Fruit fly (Drosophila melanogaster): ENCODE measurements around the gene Pde9.

Pde9 gene

DNA sequence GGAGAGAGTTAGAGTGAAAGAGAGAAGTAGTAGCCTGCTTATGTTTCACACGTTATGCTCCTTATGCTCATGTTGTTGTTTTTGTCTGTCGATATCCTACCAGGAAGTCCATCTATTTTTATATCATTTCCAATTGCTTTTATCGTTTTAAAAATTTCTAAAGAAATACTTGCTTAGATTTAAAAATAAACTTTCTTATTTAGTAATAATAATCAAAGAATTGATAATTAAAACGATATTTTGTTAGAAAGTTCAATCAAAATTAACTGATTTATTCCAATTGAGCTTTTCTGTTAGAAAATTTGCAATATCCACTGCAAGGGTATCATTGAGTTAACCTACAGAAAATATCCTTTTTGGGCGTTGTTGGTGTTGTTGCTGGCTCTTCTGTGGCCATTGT is 27.3 kb downstream of the Pde9 start:
- TF ChIP-seq noc (tag; optimal IDR thresholded peaks at IDR 0.05), result no peak

DNA sequence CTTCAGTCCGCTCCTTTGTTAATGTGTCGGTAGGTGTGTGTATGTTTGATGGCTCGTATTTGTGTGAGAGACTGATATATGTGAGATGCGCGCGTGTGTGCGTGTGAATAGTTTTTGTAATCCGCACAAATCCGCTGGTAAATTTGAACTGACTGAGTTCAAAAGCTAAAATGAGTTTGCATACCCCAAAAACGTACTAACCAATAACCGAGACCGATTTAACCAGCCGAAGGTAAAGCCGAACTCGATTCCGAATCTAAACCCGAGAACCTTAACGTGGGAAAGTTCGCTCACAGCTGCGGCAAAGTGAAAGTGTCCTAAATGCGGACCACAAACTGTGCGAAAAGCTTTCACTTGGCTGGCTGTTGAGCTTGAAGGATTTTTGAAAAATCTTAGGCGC is 28.5 kb downstream of the Pde9 start:
- TF ChIP-seq noc (tag; optimal IDR thresholded peaks at IDR 0.05), result no peak

DNA sequence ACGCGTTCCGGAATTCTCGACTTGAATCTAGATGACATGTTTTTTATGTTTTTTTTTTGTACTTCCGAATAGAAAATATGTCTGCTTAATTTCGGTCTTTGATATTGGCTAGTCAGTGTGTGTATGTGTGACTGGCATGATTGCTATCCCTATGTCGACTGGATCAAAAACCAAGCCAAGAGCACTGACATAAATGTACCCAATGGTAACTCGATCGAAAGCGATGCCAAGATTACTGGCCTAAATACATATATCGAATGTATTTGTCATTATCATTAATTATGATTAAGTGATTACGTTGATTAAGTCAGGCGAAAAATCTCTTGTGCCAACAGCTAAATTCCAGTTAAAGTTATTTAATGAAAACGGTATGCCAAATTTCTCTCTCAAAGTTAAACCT is 39.5 kb downstream of the Pde9 start, which contains the start of gene CG4661:
Gene CG4661, minus strand, starts transcription at position 101 of the 400 bp plus-strand sequence.
- TF ChIP-seq noc (tag; optimal IDR thresholded peaks at IDR 0.05), result no peak

DNA sequence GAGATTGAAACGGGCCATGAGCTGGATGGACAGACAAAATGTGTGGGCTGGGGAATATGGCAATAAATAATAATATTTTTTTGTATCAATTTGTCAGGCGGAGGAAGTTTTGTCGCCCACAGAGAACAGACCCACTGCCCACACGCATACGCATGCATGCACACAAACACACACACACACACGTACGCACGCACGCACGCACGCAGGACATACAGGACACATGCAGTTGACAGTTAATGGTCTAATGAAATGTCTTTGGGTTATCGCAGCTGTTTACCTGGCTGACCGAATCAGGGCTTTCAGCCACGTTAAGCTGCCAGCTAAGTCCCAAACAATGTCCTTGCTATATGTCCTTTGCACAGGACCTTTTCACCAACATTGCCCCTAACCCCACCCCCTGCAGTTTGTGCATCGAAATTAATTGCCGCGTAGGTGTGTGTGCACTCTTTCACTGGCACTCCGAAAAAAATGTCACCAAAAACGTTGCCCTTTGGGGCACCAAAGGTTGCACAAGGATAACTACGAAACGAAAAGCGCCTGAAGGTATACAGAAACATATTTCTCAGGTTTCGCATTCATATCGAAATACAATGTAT is 55.2 kb downstream of the Pde9 start:
- no peak for TF ChIP-seq noc (tag; optimal IDR thresholded peaks at IDR 0.05)

DNA sequence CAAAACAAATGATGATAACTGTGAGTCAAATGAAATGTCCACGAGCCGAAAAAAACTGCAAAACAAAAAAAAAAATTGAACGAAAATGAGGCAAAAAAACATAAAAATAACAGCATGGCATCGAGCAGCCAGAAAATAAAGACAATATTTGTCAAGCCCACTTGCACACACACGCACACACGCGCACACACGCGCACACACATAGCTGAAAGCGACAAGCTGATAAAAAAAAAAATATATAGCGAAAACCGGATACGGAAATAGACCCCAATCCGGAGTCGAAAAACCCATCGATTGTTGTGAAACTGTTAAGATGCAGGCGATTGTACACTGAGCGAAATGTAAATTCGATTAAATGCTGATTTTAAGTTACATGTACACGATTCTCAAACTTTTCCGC is 57.1 kb downstream of the Pde9 start:
- TF ChIP-seq noc (tag; optimal IDR thresholded peaks at IDR 0.05), result no peak

DNA sequence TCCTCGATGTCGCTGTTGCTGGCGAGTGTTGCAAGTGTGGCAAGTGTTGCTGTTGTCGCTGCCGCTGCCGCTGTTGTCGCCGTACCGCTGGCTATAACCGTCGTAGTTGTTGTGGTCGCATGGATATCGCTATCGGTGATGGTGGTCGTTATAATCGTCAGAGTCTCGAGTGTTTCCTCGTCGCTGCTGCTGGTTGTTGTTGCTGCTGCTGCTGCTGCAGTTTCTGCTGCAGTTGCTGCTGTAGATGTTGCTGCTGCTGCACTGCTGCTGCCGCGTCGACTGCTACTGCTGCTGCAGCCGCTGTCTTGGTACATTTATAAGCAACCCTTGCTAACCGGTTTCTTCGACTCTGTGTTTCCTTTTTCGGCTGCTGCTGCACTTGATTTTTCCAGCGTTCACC is 65.8 kb downstream of the Pde9 start:
- TF ChIP-seq noc (tag; optimal IDR thresholded peaks at IDR 0.05), result no peak

DNA sequence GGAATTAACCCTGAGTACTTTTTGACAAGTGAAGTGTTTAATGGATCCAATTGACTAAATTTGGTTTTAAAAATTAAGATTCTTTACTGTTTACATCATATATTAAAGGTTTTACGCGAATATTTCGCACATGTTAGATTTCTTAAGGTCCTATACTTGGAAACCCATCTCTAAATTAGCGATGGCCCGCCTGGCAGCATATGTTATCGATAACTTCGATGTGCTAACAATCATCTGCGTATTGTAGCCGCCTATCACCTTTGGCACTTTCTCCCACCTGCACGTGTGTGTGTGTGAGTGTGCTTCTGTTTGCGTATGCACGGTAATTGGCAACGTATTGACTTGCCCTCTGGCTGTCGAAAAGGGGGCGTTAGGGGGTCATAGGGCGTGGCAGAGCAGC is 75.6 kb downstream of the Pde9 start:
- TF ChIP-seq noc (tag; optimal IDR thresholded peaks at IDR 0.05), result no peak

DNA sequence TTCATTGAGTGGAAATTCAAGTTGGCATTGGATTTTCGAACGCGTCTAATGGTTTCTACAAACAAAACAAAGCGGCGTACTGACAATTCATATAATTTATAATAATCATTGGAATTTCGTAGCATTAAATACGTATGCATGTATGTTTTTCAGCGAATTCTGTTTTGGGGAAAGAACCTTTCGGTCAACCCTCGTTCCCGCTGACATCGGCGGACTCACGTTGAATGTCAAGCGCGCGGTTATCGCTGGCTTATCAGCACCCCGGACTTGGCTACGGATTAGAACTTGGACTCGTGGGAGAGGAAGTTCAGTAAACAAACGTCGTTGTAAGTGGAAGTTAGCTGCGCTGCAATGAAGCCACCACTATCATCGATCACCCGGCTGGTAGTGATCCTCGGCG is 95.8 kb downstream of the Pde9 start, which contains the start of gene Nep6:
Gene Nep6, plus strand, starts transcription at position 305 of the 400 bp plus-strand sequence.
- TF ChIP-seq noc (tag; optimal IDR thresholded peaks at IDR 0.05), result no peak

DNA sequence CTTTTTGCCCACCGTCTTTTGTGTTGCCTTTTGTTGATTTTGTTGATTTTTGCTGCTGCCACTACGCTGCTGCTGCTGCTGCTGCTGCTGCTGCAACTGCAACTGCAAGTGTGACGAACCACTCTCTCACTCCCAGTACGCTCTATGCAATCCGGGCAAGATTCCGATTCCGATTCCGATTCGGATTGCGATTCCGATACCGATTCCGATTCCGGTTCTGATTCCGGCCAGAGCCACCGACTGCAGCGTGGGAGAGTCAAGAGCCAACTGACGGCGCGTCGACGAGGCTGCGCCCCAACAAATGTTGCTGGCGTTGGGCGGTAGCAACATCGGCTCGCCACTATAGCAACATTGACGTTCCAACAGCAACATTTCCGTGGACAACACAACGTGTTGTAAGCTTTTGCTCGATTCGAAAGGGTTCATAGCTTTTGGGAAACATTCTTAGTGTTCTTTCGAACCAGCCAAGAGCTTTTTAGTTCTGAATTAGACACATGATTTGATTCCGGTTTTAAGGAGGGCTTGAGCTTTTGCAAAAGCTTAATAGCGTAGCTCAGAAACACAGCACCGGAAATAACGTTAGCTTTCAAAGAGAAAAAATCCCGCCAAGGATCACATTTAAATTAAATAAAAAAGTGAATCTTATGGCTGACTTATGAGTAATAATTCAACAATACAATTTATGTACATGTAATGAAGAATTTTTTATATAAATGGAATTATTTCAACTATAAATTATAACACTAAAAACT is 112.3 kb downstream of the Pde9 start, which contains the start of gene CG32647:
Gene CG32647, minus strand, starts transcription at position 269 of the 752 bp plus-strand sequence.
- no peak for TF ChIP-seq noc (tag; optimal IDR thresholded peaks at IDR 0.05)

DNA sequence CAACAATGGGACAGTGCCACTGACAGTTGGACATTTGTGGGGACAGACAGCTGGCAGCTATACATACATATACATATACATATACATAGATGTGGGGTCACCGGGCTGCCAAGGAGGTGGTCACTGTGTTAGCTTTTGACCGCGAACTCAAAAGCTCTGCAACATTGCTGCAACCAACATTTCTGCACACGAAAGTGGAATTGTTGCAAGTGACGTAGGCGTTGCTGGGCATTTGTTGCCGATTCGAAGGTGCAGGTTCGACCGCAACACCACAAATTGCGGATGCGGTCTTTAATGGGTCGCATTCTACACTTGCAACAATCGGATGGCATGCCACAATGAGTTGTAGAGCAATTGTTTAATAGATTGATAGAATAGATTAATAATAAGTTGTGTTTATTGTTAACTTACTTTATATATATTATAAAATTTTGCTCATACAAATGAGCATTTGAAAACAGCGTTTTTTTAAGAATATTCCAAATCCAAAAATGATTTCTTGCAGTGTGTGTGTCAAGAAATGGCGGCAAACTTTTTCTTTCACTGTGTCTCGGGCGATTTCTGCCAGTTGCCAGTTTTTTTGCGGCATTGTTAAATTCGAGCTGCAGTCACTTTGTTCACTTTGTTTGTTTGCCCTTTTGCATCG is 119.2 kb downstream of the Pde9 start:
- no peak for TF ChIP-seq noc (tag; optimal IDR thresholded peaks at IDR 0.05)

DNA sequence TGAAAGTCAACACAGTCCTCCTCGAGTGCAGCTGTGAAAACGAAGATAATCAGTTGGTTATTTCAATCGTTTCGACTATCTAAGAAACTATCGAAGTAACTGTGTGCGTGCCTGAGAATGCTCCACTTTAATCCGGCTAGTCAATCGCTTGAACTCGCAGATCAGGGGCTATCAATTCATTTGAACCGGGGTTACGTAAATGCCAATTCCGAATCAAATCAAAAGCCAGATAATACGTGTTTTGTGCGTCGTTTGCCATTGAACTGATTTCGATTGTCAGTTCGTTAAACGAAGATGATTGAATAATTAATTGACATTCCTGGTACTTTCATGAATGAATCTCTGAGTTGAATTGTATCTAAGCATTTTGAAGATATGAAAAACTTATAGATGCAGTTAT is 119.9 kb downstream of the Pde9 start:
- TF ChIP-seq noc (tag; optimal IDR thresholded peaks at IDR 0.05), result peak; percentile 81

DNA sequence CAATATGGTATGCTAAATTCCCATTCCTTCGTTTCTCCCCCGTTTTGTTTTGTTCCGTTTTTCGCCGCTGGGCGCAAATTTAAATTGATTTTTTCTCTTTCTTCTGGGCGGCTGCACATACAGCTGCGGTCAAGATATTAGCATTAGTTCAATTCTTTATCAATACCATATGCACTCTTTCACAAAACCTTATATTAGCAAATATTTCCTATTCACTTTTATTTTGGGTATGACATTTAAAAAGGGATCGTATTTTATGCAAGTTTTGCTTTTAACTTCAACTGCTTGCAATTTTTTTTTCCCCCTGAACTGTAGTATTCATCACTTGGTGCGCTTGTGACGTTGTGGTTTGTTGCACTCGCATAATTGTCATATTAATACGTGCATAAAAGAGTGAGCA is 130.8 kb downstream of the Pde9 start:
- TF ChIP-seq noc (tag; optimal IDR thresholded peaks at IDR 0.05), result no peak

DNA sequence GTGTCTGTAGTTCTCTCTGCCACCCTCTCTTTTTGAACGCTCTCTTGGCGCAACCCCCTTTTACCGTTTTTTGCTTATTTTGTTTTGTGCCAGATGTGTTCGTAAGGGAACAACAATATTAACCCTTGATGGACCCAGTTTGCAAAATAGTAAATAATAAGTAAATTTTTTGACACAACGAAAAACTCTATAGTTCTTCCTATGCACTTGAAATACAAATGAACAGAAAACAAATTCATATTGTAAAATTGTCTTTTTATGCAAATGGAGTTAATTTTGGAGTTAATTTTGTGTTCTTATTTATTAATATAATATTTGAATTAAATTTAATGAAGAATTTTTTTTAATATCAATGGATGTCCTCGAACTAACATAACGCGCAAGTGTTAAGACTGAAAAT is 131.4 kb downstream of the Pde9 start:
- no peak for TF ChIP-seq noc (tag; optimal IDR thresholded peaks at IDR 0.05)

DNA sequence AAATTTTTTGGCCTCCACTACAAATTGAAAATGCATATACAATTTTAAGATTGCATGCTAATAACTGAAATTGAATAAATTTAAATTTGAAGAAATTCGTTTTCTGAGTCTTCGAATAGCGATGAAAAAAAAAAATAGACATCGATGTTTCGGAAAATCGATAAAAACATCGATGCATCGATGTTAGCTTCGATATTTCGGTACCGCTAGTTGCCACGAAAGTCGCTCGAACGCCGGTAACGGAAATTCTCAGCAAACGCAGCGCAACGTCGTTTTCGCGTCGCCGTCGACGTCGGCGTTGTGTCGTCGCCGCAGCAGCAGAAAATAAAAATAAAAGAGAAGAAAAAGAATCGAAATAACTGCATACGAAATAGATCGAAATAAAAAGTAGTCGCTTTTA is 132.1 kb downstream of the Pde9 start, which contains the start of gene Agpat1:
Gene Agpat1, plus strand, starts transcription at position 191 of the 400 bp plus-strand sequence.
- TF ChIP-seq noc (tag; optimal IDR thresholded peaks at IDR 0.05), result no peak

DNA sequence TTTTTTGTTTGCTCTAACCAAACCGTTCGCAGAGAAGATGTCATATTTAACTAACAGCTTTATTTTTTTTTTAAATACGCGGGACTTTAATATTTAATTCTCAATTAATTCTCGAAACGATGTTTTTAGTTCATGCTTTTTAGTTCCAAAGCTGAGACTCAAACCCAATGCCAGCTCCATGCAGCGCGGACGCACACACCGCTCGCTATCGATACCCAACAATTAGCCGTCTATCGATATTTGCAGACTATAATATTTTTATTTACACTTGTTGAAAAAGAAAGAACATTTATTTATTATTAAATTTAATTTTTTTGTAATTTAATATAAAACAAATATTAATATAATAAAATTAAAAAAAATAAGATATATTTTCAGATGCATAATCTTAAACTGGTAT is 132.5 kb downstream of the Pde9 start:
- no peak for TF ChIP-seq noc (tag; optimal IDR thresholded peaks at IDR 0.05)

DNA sequence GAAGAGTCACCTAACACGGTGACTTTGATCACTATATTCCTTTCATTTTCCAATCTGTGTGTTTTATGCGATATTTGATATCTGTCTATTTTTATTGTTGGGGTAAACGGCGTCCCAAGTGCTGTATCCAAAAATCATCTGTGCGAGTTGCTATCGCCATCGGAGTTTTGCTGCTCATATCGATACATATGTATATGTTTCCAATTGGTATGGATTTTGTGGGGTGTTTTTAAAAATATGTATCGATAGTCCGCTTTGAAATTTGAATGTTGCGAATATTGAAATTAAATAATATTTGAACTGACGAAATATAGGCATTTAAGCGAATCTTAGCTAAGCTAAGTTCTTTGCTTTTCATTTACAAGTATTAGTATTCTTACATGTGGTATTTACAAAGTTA is 133.7 kb downstream of the Pde9 start, which contains the start of gene pira:
Gene pira, minus strand, starts transcription at position 145 of the 400 bp plus-strand sequence.
- no peak for TF ChIP-seq noc (tag; optimal IDR thresholded peaks at IDR 0.05)

Measured in whole organism, larva.